Worm (Caenorhabditis elegans) whole organism, L4/young adult: ENCODE data around the gene spe-26.

Source experiments
- W03F9.2 ChIP-seq: fragments of 150-350 bp; optimal IDR thresholded peaks from 2 replicates; lab custom pipeline; 2014; ENCODE audit warnings: missing biosample characterization, missing genetic modification characterization
- dao-5 ChIP-seq: sonication (generic microtip); optimal IDR thresholded peaks from 2 replicates; lab custom pipeline; 2016; ENCODE audit warnings: missing genotype, missing genetic modification characterization, moderate library complexity, missing compliant biosample characterization

ce11 chrIV:10398244-10398643, 6.5 kb upstream of the spe-26 start:
- TF ChIP-seq dao-5 (tag; lab: Kevin White, UChicago): no peak
- no peak for TF ChIP-seq W03F9.2 (tag; lab: Kevin White, UChicago)
